Worm (Caenorhabditis elegans) whole organism, L4 larva: ENCODE results near the gene M02F4.2.

Experiments
- D1046.2 ChIP-seq: fragments of 200-800 bp; sonication (Bioruptor generic); IDR thresholded peaks from 2 replicates; pipeline ENCODE4 v1.3.6; 2022; ENCODE audit warnings: missing genetic modification characterization, missing compliant biosample characterization
- F26F4.8 ChIP-seq: fragments of 200-800 bp; sonication (Bioruptor generic); conservative IDR thresholded peaks from 2 replicates; pipeline ENCODE4 v1.3.6; 2022; ENCODE audit warnings: missing genetic modification characterization, missing compliant biosample characterization
- F37D6.2 ChIP-seq: sonication (generic microtip); optimal IDR thresholded peaks from 2 replicates; lab custom pipeline; 2016; ENCODE audit warnings: mild to moderate bottlenecking, missing genetic modification characterization, missing compliant biosample characterization
- T20F7.1 ChIP-seq: fragments of 200-800 bp; sonication (Bioruptor generic); optimal IDR thresholded peaks from 2 replicates; lab custom pipeline; 2018; ENCODE audit warnings: mild to moderate bottlenecking, missing genetic modification characterization, missing compliant biosample characterization
- T26A8.4 ChIP-seq: fragments of 200-800 bp; sonication (Bioruptor generic); IDR thresholded peaks from 2 replicates; pipeline ENCODE4 v1.3.6; 2022; ENCODE audit warnings: missing genetic modification characterization, missing compliant biosample characterization
- Y105C5A.15 ChIP-seq: fragments of 200-800 bp; sonication (Bioruptor generic); IDR thresholded peaks from 2 replicates; pipeline ENCODE4 v1.3.6; 2022; ENCODE audit warnings: missing genetic modification characterization, missing compliant biosample characterization
- Y5F2A.4 ChIP-seq: fragments of 200-800 bp; sonication (Bioruptor generic); optimal IDR thresholded peaks from 2 replicates; lab custom pipeline; 2018; ENCODE audit warnings: mild to moderate bottlenecking, missing genetic modification characterization, missing compliant biosample characterization
- Y75B8A.6 ChIP-seq: fragments of 200-800 bp; sonication (Bioruptor generic); IDR thresholded peaks from 2 replicates; pipeline ENCODE4 v1.3.6; 2022; ENCODE audit warnings: missing genetic modification reagents, missing genetic modification characterization, missing compliant biosample characterization
- aha-1 ChIP-seq: fragments of 150-350 bp; peaks from one replicate; lab custom pipeline; 2014; ENCODE audit warnings: missing biosample characterization, missing genetic modification characterization
- ceh-20 ChIP-seq: fragments of 200-800 bp; sonication (Bioruptor generic); IDR thresholded peaks from 2 replicates; pipeline ENCODE4 v1.3.6; 2022; ENCODE audit warnings: missing genetic modification reagents, missing genetic modification characterization, missing compliant biosample characterization
- ceh-28 ChIP-seq: fragments of 150-350 bp; optimal IDR thresholded peaks from 2 replicates; lab custom pipeline; 2014; ENCODE audit warnings: missing biosample characterization, missing genetic modification reagents, missing genetic modification characterization
- ces-1 ChIP-seq: fragments of 150-350 bp; sonication (generic microtip); optimal IDR thresholded peaks from 4 replicates; lab custom pipeline; 2014; ENCODE audit warnings: missing biosample characterization, missing genetic modification reagents, missing genetic modification characterization
- cey-2 ChIP-seq: sonication (generic microtip); optimal IDR thresholded peaks from 3 replicates; lab custom pipeline; 2017; ENCODE audit warnings: missing genetic modification characterization, mild to moderate bottlenecking, missing compliant biosample characterization, antibody characterized with exemption, borderline replicate concordance; ENCODE audit not compliant: insufficient read depth
- daf-16 ChIP-seq, 3 experiments: sonication (generic microtip); optimal IDR thresholded peaks; 2 replicates each; lab custom pipeline; 2016 to 2017; ENCODE audit warnings: missing genetic modification characterization in 3 of 3, missing genetic modification reagents in 3 of 3, mild to moderate bottlenecking in 2 of 3, missing compliant biosample characterization in 2 of 3, missing biosample characterization in 1 of 3, moderate library complexity in 1 of 3
- dve-1 ChIP-seq: sonication (generic microtip); optimal IDR thresholded peaks from 2 replicates; lab custom pipeline; 2017; ENCODE audit warnings: antibody characterized with exemption, mild to moderate bottlenecking, missing genetic modification characterization, missing compliant biosample characterization; ENCODE audit not compliant: insufficient read depth
- egl-27 ChIP-seq: sonication (generic microtip); optimal IDR thresholded peaks from 3 replicates; lab custom pipeline; 2017; ENCODE audit warnings: missing biosample characterization, missing genetic modification reagents, missing genetic modification characterization
- egl-43 ChIP-seq: fragments of 200-800 bp; sonication (Bioruptor generic); IDR thresholded peaks from 2 replicates; pipeline ENCODE4 v1.3.6; 2022; ENCODE audit warnings: missing genetic modification reagents, missing genetic modification characterization, missing compliant biosample characterization
- fkh-10 ChIP-seq: fragments of 150-350 bp; optimal IDR thresholded peaks from 2 replicates; lab custom pipeline; 2014; ENCODE audit warnings: missing biosample characterization, missing genetic modification reagents, missing genetic modification characterization
- hif-1 ChIP-seq, 2 experiments: sonication (generic microtip); optimal IDR thresholded peaks; 2 replicates each; lab custom pipeline; 2016 to 2017; ENCODE audit warnings: missing compliant biosample characterization in 2 of 2, missing genetic modification characterization in 2 of 2, missing genetic modification reagents in 2 of 2, missing genotype in 2 of 2, mild to moderate bottlenecking in 1 of 2
- hmg-1.1 ChIP-seq: fragments of 200-800 bp; sonication (Bioruptor generic); IDR thresholded peaks from 2 replicates; pipeline ENCODE4 v1.3.6; 2022; ENCODE audit warnings: missing genetic modification reagents, missing genetic modification characterization, missing compliant biosample characterization
- lim-7 ChIP-seq: fragments of 200-800 bp; sonication (Bioruptor generic); IDR thresholded peaks from 2 replicates; pipeline ENCODE4 v1.3.6; 2022; ENCODE audit warnings: missing genetic modification characterization, missing compliant biosample characterization
- lin-1 ChIP-seq: fragments of 200-800 bp; sonication (Bioruptor generic); IDR thresholded peaks from 2 replicates; pipeline ENCODE4 v1.3.6; 2022; ENCODE audit warnings: missing genetic modification reagents, missing genetic modification characterization, missing compliant biosample characterization
- lin-13 ChIP-seq: fragments of 150-350 bp; optimal IDR thresholded peaks from 2 replicates; lab custom pipeline; 2014; ENCODE audit warnings: missing biosample characterization, missing genetic modification reagents, missing genetic modification characterization
- lin-39 ChIP-seq: fragments of 150-350 bp; optimal IDR thresholded peaks from 2 replicates; lab custom pipeline; 2014; ENCODE audit warnings: missing biosample characterization, missing genetic modification reagents, missing genetic modification characterization
- lsy-2 ChIP-seq, 2 experiments: fragments of 150-350 bp in 1 of 2; sonication (generic microtip) in 1 of 2; optimal IDR thresholded peaks; 2 replicates each; lab custom pipeline; 2014 to 2017; ENCODE audit warnings: missing biosample characterization in 2 of 2, missing genetic modification characterization in 2 of 2
- mdl-1 ChIP-seq, 2 experiments: fragments of 150-350 bp in 1 of 2; sonication (generic microtip) in 1 of 2; optimal IDR thresholded peaks; 2 replicates each; lab custom pipeline; 2014 to 2017; ENCODE audit warnings: missing biosample characterization in 2 of 2, missing genetic modification characterization in 2 of 2
- mdt-29 ChIP-seq: fragments of 200-800 bp; sonication (Bioruptor generic); IDR thresholded peaks from 2 replicates; pipeline ENCODE4 v1.3.6; 2022; ENCODE audit warnings: missing genetic modification reagents, missing genetic modification characterization, missing compliant biosample characterization
- mep-1 ChIP-seq: fragments of 150-350 bp; sonication (generic microtip); optimal IDR thresholded peaks from 3 replicates; lab custom pipeline; 2014; ENCODE audit warnings: missing biosample characterization, missing genetic modification characterization
- mes-2 ChIP-seq: sonication (generic microtip); optimal IDR thresholded peaks from 2 replicates; lab custom pipeline; 2016; ENCODE audit warnings: missing genotype, mild to moderate bottlenecking, missing genetic modification characterization, missing compliant biosample characterization; ENCODE audit not compliant: poor library complexity, severe bottlenecking
- nhr-11 ChIP-seq: fragments of 150-350 bp; optimal IDR thresholded peaks from 2 replicates; lab custom pipeline; 2014; ENCODE audit warnings: missing biosample characterization, missing genetic modification characterization
- nhr-237 ChIP-seq: sonication (generic microtip); optimal IDR thresholded peaks from 2 replicates; lab custom pipeline; 2017; ENCODE audit warnings: missing biosample characterization, missing genetic modification characterization
- nhr-25 ChIP-seq: sonication (generic microtip); optimal IDR thresholded peaks from 2 replicates; lab custom pipeline; 2017; ENCODE audit warnings: missing genetic modification characterization, mild to moderate bottlenecking, missing compliant biosample characterization, antibody characterized with exemption, moderate library complexity, borderline replicate concordance; ENCODE audit not compliant: insufficient read depth
- nhr-28 ChIP-seq: fragments of 150-350 bp; optimal IDR thresholded peaks from 2 replicates; lab custom pipeline; 2014; ENCODE audit warnings: missing biosample characterization, missing genetic modification characterization
- nhr-42 ChIP-seq: fragments of 200-800 bp; sonication (Bioruptor generic); IDR thresholded peaks from 2 replicates; pipeline ENCODE4 v1.3.6; 2022; ENCODE audit warnings: missing genetic modification characterization, missing compliant biosample characterization
- nhr-48 ChIP-seq: sonication (generic microtip); optimal IDR thresholded peaks from 2 replicates; lab custom pipeline; 2016; ENCODE audit warnings: mild to moderate bottlenecking, missing genetic modification characterization, missing compliant biosample characterization
- nhr-6 ChIP-seq: fragments of 150-350 bp; optimal IDR thresholded peaks from 2 replicates; lab custom pipeline; 2014; ENCODE audit warnings: missing biosample characterization, missing genetic modification characterization
- php-3 ChIP-seq: fragments of 200-800 bp; sonication (Bioruptor generic); IDR thresholded peaks from 2 replicates; pipeline ENCODE4 v1.3.6; 2022; ENCODE audit warnings: missing genetic modification reagents, missing genetic modification characterization, missing compliant biosample characterization
- rbr-2 ChIP-seq: sonication (generic microtip); optimal IDR thresholded peaks from 2 replicates; lab custom pipeline; 2016; ENCODE audit warnings: missing genotype, missing genetic modification characterization, missing compliant biosample characterization
- spr-3 ChIP-seq: fragments of 200-800 bp; sonication (Bioruptor generic); optimal IDR thresholded peaks from 2 replicates; lab custom pipeline; 2018; ENCODE audit warnings: mild to moderate bottlenecking, missing genetic modification characterization, missing compliant biosample characterization
- unc-62 ChIP-seq, 3 experiments: fragments of 150-350 bp in 1 of 3; sonication (generic microtip); optimal IDR thresholded peaks in 2 of 3; peaks in 1 of 3; 1 replicate in 1 of 3; 2 replicates in 2 of 3; lab custom pipeline; 2014 to 2017; ENCODE audit warnings: missing biosample characterization in 3 of 3, missing genetic modification characterization in 3 of 3, missing genetic modification reagents in 3 of 3, missing genotype in 1 of 3
- zfp-2 ChIP-seq: sonication (generic microtip); optimal IDR thresholded peaks from 2 replicates; lab custom pipeline; 2016; ENCODE audit warnings: mild to moderate bottlenecking, missing genetic modification characterization, missing compliant biosample characterization
- zfp-3 ChIP-seq: fragments of 200-800 bp; sonication (Bioruptor generic); conservative IDR thresholded peaks from 2 replicates; pipeline ENCODE4 v1.3.6; 2022; ENCODE audit warnings: missing genetic modification reagents, missing genetic modification characterization, missing compliant biosample characterization
- zip-2 ChIP-seq: fragments of 150-350 bp; optimal IDR thresholded peaks from 2 replicates; lab custom pipeline; 2014; ENCODE audit warnings: missing biosample characterization, missing genetic modification characterization
- ztf-11 ChIP-seq: fragments of 150-350 bp; optimal IDR thresholded peaks from 2 replicates; lab custom pipeline; 2014; ENCODE audit warnings: missing biosample characterization, missing genetic modification characterization
- ztf-7 ChIP-seq: fragments of 150-350 bp; optimal IDR thresholded peaks from 2 replicates; lab custom pipeline; 2014; ENCODE audit warnings: missing biosample characterization, missing genetic modification characterization

M02F4.2 gene

ce11 chrX:3031484-3031883 is 2.6 kb downstream of the M02F4.2 start, which contains the start of gene clec-265 (continued):
- TF ChIP-seq hmg-1.1 = no peak
- TF ChIP-seq, all 104 proteins: peak for 13

ce11 chrX:3029030-3029429 is 5.1 kb downstream of the M02F4.2 start, which contains the start of gene M02F4.1:
Gene M02F4.1, minus strand, starts transcription at chrX:3029130.
- no peak for TF ChIP-seq D1046.2 (GFP tag; lab: Robert Waterston, UW)
- TF ChIP-seq lin-13 = no peak
- no peak for TF ChIP-seq rbr-2 (tag; lab: Kevin White, UChicago)
- no peak for TF ChIP-seq zfp-2
- no peak for TF ChIP-seq lsy-2 (tag; optimal IDR thresholded peaks at IDR 0.05; lab: Kevin White, UChicago)
- no peak for TF ChIP-seq spr-3
- no peak for TF ChIP-seq ces-1 (GFP tag; lab: Kevin White, UChicago)
- TF ChIP-seq zfp-3 (GFP tag; lab: Robert Waterston, UW) = no peak
- TF ChIP-seq lin-39 = no peak
- no peak for TF ChIP-seq nhr-25 (tag; lab: Kevin White, UChicago)
- no peak for TF ChIP-seq php-3 (GFP tag; lab: Robert Waterston, UW)
- TF ChIP-seq nhr-42 = no peak

ce11 chrX:3025145-3025544 is 9.0 kb downstream of the M02F4.2 start:
- no peak for TF ChIP-seq Y5F2A.4 (GFP tag; lab: Kevin White, UChicago)
- TF ChIP-seq zip-2 (tag; lab: Kevin White, UChicago) = no peak
- no peak for TF ChIP-seq T26A8.4
- TF ChIP-seq dve-1 (tag; lab: Kevin White, UChicago) = no peak
- no peak for TF ChIP-seq daf-16 (GFP tag; optimal IDR thresholded peaks at IDR 0.05; lab: Kevin White, UChicago)
- no peak for TF ChIP-seq daf-16 (tag; optimal IDR thresholded peaks at IDR 0.05; lab: Kevin White, UChicago)
- no peak for TF ChIP-seq fkh-10 (GFP tag; lab: Kevin White, UChicago)
- TF ChIP-seq cey-2 (tag; lab: Kevin White, UChicago) = no peak
- no peak for TF ChIP-seq egl-27
- TF ChIP-seq egl-43 (GFP tag; lab: Robert Waterston, UW) = no peak
- TF ChIP-seq F37D6.2 (tag; lab: Kevin White, UChicago) = no peak
- 0 out of 2 replicates have a peak, but pooled peaks have one; percentile 30 for TF ChIP-seq ceh-20 (GFP tag; lab: Robert Waterston, UW)
- TF ChIP-seq nhr-28 = peak; percentile 22
- TF ChIP-seq unc-62 (GFP tag; optimal IDR thresholded peaks at IDR 0.05 in 1 of 2; lab: Kevin White, UChicago) = peak in 1 of 2 experiments; percentile 54
- no peak for TF ChIP-seq unc-62 (tag; optimal IDR thresholded peaks at IDR 0.05; lab: Kevin White, UChicago)
- no peak for TF ChIP-seq ztf-7 (tag; lab: Kevin White, UChicago)
- TF ChIP-seq hmg-1.1 = no peak
- peak in 1 of 2 experiments; percentile 20 for TF ChIP-seq lsy-2 (tag; optimal IDR thresholded peaks at IDR 0.05; lab: Kevin White, UChicago)
- no peak for TF ChIP-seq ztf-11 (tag; lab: Kevin White, UChicago)
- TF ChIP-seq nhr-6 (tag; lab: Kevin White, UChicago) = no peak
- TF ChIP-seq lim-7 = no peak
- peak; percentile 13 for TF ChIP-seq nhr-11 (tag; lab: Kevin White, UChicago)
- no peak for TF ChIP-seq nhr-48 (tag; lab: Kevin White, UChicago)
- no peak for TF ChIP-seq zfp-2
- TF ChIP-seq T20F7.1 (GFP tag; lab: Kevin White, UChicago) = no peak

ce11 chrX:3024637-3025113 is 9.4 kb downstream of the M02F4.2 start, which contains the start of gene aqp-7:
Gene aqp-7, plus strand, starts transcription at chrX:3025063.
- no peak for TF ChIP-seq Y105C5A.15 (GFP tag; lab: Robert Waterston, UW)
- TF ChIP-seq lin-1 = no peak
- TF ChIP-seq ceh-28 (tag; lab: Kevin White, UChicago) = no peak
- peak in 1 of 2 experiments; percentile 30 for TF ChIP-seq hif-1 (tag; optimal IDR thresholded peaks at IDR 0.05; lab: Kevin White, UChicago)
- peak; percentile 30 for TF ChIP-seq aha-1
- TF ChIP-seq F26F4.8 (GFP tag; lab: Robert Waterston, UW) = no peak
- TF ChIP-seq mdt-29 (GFP tag; lab: Robert Waterston, UW) = no peak
- TF ChIP-seq zip-2 (tag; lab: Kevin White, UChicago) = no peak
- TF ChIP-seq T20F7.1 (GFP tag; lab: Kevin White, UChicago) = no peak
- peak; percentile 3 for TF ChIP-seq mep-1
- no peak for TF ChIP-seq Y75B8A.6
- TF ChIP-seq mdl-1 (tag; optimal IDR thresholded peaks at IDR 0.05; lab: Kevin White, UChicago) = no peak
- no peak for TF ChIP-seq nhr-11 (tag; lab: Kevin White, UChicago)
- no peak for TF ChIP-seq nhr-237 (tag; lab: Kevin White, UChicago)
- no peak for TF ChIP-seq nhr-6 (tag; lab: Kevin White, UChicago)
- TF ChIP-seq mes-2 (tag; lab: Kevin White, UChicago) = no peak
- TF ChIP-seq, all 104 proteins: peak for 3
